Worm (Caenorhabditis elegans) whole organism, late embryonic: ENCODE measurements around the gene dars-1.

Source experiments
- C08G9.2 ChIP-seq: sonication (generic microtip); optimal IDR thresholded peaks from 2 replicates; lab custom pipeline; 2016; ENCODE audit warnings: mild to moderate bottlenecking, missing genetic modification characterization, moderate library complexity, missing compliant biosample characterization
- F13H6.1 ChIP-seq: sonication (generic microtip); optimal IDR thresholded peaks from 2 replicates; lab custom pipeline; 2016; ENCODE audit warnings: missing genetic modification characterization, missing compliant biosample characterization
- K02D7.2 ChIP-seq: sonication (generic microtip); optimal IDR thresholded peaks from 2 replicates; lab custom pipeline; 2017; ENCODE audit warnings: mild to moderate bottlenecking, missing genetic modification characterization, missing compliant biosample characterization
- T23F11.4 ChIP-seq: fragments of 200-800 bp; sonication (Bioruptor generic); optimal IDR thresholded peaks from 2 replicates; lab custom pipeline; 2018; ENCODE audit warnings: mild to moderate bottlenecking, missing genetic modification characterization, missing compliant biosample characterization
- ahr-1 ChIP-seq: sonication (generic microtip); optimal IDR thresholded peaks from 2 replicates; lab custom pipeline; 2016; ENCODE audit warnings: missing genetic modification characterization, missing compliant biosample characterization
- ceh-14 ChIP-seq: sonication (generic microtip); optimal IDR thresholded peaks from 2 replicates; lab custom pipeline; 2016; ENCODE audit warnings: missing genotype, missing genetic modification characterization, missing compliant biosample characterization
- ceh-18 ChIP-seq: sonication (generic microtip); optimal IDR thresholded peaks from 2 replicates; lab custom pipeline; 2016; ENCODE audit warnings: missing genetic modification characterization, missing compliant biosample characterization
- ceh-19 ChIP-seq: fragments of 200-800 bp; sonication (Bioruptor generic); optimal IDR thresholded peaks from 2 replicates; lab custom pipeline; 2018; ENCODE audit warnings: mild to moderate bottlenecking, missing genetic modification characterization, missing compliant biosample characterization
- ceh-2 ChIP-seq: sonication (generic microtip); optimal IDR thresholded peaks from 2 replicates; lab custom pipeline; 2016; ENCODE audit warnings: missing genotype, missing genetic modification characterization, missing compliant biosample characterization
- ceh-24 ChIP-seq: sonication (generic microtip); optimal IDR thresholded peaks from 2 replicates; lab custom pipeline; 2016; ENCODE audit warnings: mild to moderate bottlenecking, missing genetic modification characterization, missing compliant biosample characterization
- ceh-34 ChIP-seq: sonication (generic microtip); optimal IDR thresholded peaks from 2 replicates; lab custom pipeline; 2016; ENCODE audit warnings: mild to moderate bottlenecking, missing genetic modification characterization, missing compliant biosample characterization
- ceh-6 ChIP-seq: fragments of 200-800 bp; sonication (Bioruptor generic); optimal IDR thresholded peaks from 2 replicates; lab custom pipeline; 2018; ENCODE audit warnings: mild to moderate bottlenecking, missing genetic modification characterization, missing compliant biosample characterization
- dmd-4 ChIP-seq: sonication (generic microtip); optimal IDR thresholded peaks from 2 replicates; lab custom pipeline; 2016; ENCODE audit warnings: borderline replicate concordance, missing genetic modification characterization, missing compliant biosample characterization
- dve-1 ChIP-seq: sonication (generic microtip); optimal IDR thresholded peaks from 2 replicates; lab custom pipeline; 2017; ENCODE audit warnings: antibody characterized with exemption, mild to moderate bottlenecking, missing genetic modification characterization, missing compliant biosample characterization
- elt-2 ChIP-seq: sonication (generic microtip); optimal IDR thresholded peaks from 2 replicates; lab custom pipeline; 2016; ENCODE audit warnings: missing genetic modification reagents, missing genetic modification characterization, missing compliant biosample characterization
- fkh-10 ChIP-seq: fragments of 150-350 bp; optimal IDR thresholded peaks from 2 replicates; lab custom pipeline; 2014; ENCODE audit warnings: missing biosample characterization, missing genetic modification reagents, missing genetic modification characterization
- gmeb-2 ChIP-seq: sonication (generic microtip); optimal IDR thresholded peaks from 2 replicates; lab custom pipeline; 2016; ENCODE audit warnings: missing genetic modification characterization, inconsistent platforms, missing compliant biosample characterization
- lim-6 ChIP-seq: sonication (generic microtip); optimal IDR thresholded peaks from 2 replicates; lab custom pipeline; 2016; ENCODE audit warnings: missing genetic modification characterization, missing compliant biosample characterization
- lin-11 ChIP-seq: fragments of 200-800 bp; sonication (Bioruptor generic); optimal IDR thresholded peaks from 2 replicates; lab custom pipeline; 2018; ENCODE audit warnings: mild to moderate bottlenecking, missing genetic modification characterization, missing compliant biosample characterization
- madf-2 ChIP-seq: sonication (generic microtip); optimal IDR thresholded peaks from 2 replicates; lab custom pipeline; 2017; ENCODE audit warnings: missing genetic modification characterization, missing compliant biosample characterization
- mec-3 ChIP-seq: sonication (generic microtip); optimal IDR thresholded peaks from 2 replicates; lab custom pipeline; 2016; ENCODE audit warnings: borderline replicate concordance, missing genetic modification characterization, missing compliant biosample characterization
- nfya-1 ChIP-seq: sonication (generic microtip); optimal IDR thresholded peaks from 2 replicates; lab custom pipeline; 2017; ENCODE audit warnings: missing genetic modification characterization, mild to moderate bottlenecking, missing compliant biosample characterization, antibody characterized with exemption, moderate library complexity
- nhr-232 ChIP-seq: sonication (generic microtip); optimal IDR thresholded peaks from 2 replicates; lab custom pipeline; 2016; ENCODE audit warnings: missing genetic modification characterization, missing compliant biosample characterization
- pat-9 ChIP-seq: fragments of 200-800 bp; sonication (Bioruptor generic); optimal IDR thresholded peaks from 2 replicates; lab custom pipeline; 2018; ENCODE audit warnings: mild to moderate bottlenecking, missing genetic modification characterization, moderate library complexity, missing compliant biosample characterization
- pax-1 ChIP-seq: fragments of 150-350 bp; optimal IDR thresholded peaks from 2 replicates; lab custom pipeline; 2014; ENCODE audit warnings: missing biosample characterization, missing genetic modification characterization
- pha-2 ChIP-seq: sonication (generic microtip); optimal IDR thresholded peaks from 2 replicates; lab custom pipeline; 2017; ENCODE audit warnings: mild to moderate bottlenecking, missing genetic modification characterization, missing compliant biosample characterization
- ref-2 ChIP-seq: sonication (generic microtip); optimal IDR thresholded peaks from 2 replicates; lab custom pipeline; 2016; ENCODE audit warnings: missing genetic modification characterization, missing compliant biosample characterization
- sox-2 ChIP-seq: fragments of 200-800 bp; sonication (Bioruptor generic); IDR thresholded peaks from 2 replicates; pipeline ENCODE4 v1.3.6; 2022; ENCODE audit warnings: missing genetic modification reagents, missing genetic modification characterization, missing compliant biosample characterization
- sox-4 ChIP-seq: sonication (generic microtip); optimal IDR thresholded peaks from 2 replicates; lab custom pipeline; 2017; ENCODE audit warnings: mild to moderate bottlenecking, missing genetic modification characterization, inconsistent platforms, missing compliant biosample characterization
- syd-9 ChIP-seq: sonication (generic microtip); optimal IDR thresholded peaks from 2 replicates; lab custom pipeline; 2016; ENCODE audit warnings: mild to moderate bottlenecking, missing genetic modification characterization, moderate library complexity, missing compliant biosample characterization
- tbx-7 ChIP-seq: sonication (generic microtip); optimal IDR thresholded peaks from 2 replicates; lab custom pipeline; 2016; ENCODE audit warnings: missing genotype, missing genetic modification characterization, missing compliant biosample characterization
- ttx-3 ChIP-seq: sonication (generic microtip); optimal IDR thresholded peaks from 2 replicates; lab custom pipeline; 2016; ENCODE audit warnings: missing genetic modification reagents, missing genetic modification characterization, missing compliant biosample characterization
- unc-3 ChIP-seq, 2 experiments: fragments of 200-800 bp in 1 of 2; sonication (Bioruptor generic) in 1 of 2; sonication (generic microtip) in 1 of 2; conservative IDR thresholded peaks in 1 of 2; optimal IDR thresholded peaks in 1 of 2; 2 replicates each; pipeline versions ENCODE4 v1.3.6 to Lab custom; 2016 to 2022; ENCODE audit warnings: missing compliant biosample characterization in 2 of 2, missing genetic modification characterization in 2 of 2, missing genetic modification reagents in 1 of 2
- unc-55 ChIP-seq: sonication (generic microtip); optimal IDR thresholded peaks from 2 replicates; lab custom pipeline; 2017; ENCODE audit warnings: missing biosample characterization, missing genetic modification reagents, missing genetic modification characterization
- unc-86 ChIP-seq: sonication (generic microtip); optimal IDR thresholded peaks from 2 replicates; lab custom pipeline; 2016; ENCODE audit warnings: missing genetic modification characterization, missing compliant biosample characterization
- ztf-16 ChIP-seq: sonication (generic microtip); optimal IDR thresholded peaks from 2 replicates; lab custom pipeline; 2017; ENCODE audit warnings: missing genetic modification characterization, missing compliant biosample characterization

dars-1 gene

DNA sequence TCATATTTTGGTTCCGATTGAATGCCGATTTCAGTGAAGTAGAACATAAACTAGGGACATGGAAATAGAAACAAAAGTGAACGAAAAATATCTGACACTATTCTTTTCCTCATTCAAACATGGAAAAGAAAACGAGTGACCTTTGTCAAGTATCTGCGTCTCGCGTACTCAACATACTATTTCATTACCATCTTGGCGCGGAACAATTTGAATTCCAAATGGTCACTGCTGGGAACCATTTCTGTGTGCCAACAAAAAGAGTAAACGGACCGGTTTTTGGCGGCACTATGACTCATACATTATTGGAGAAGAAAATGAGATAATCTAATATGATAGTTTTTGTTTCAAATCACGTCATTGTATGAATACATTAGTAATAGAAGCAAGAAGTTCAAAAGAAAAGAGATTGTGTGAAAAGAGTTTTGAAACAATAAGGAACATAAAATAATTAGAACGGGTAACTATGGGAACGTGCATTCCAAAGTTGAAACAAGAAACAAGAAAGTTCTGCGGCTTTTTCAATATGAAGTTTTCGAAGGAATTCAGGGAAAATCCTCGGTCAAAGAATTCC lies 8.5 kb downstream of the dars-1 start:
- no peak for TF ChIP-seq dmd-4 (tag; lab: Kevin White, UChicago)
- TF ChIP-seq pax-1 (tag; lab: Kevin White, UChicago), result no peak
- no peak for TF ChIP-seq pha-2 (tag; lab: Kevin White, UChicago)
- TF ChIP-seq ceh-19 (GFP tag; lab: Kevin White, UChicago), result no peak
- no peak for TF ChIP-seq ceh-6 (GFP tag; lab: Kevin White, UChicago)
- TF ChIP-seq K02D7.2 (tag; lab: Kevin White, UChicago), result no peak
- no peak for TF ChIP-seq ceh-14
- TF ChIP-seq unc-55 (GFP tag; lab: Kevin White, UChicago), result no peak
- TF ChIP-seq F13H6.1 (tag; lab: Kevin White, UChicago), result no peak
- TF ChIP-seq unc-3 (GFP tag; conservative IDR thresholded peaks at IDR 0.05; lab: Robert Waterston, UW), result no peak
- no peak for TF ChIP-seq unc-3 (tag; optimal IDR thresholded peaks at IDR 0.05; lab: Kevin White, UChicago)
- no peak for TF ChIP-seq madf-2
- no peak for TF ChIP-seq dve-1
- TF ChIP-seq ref-2 (tag; lab: Kevin White, UChicago), result no peak
- TF ChIP-seq ceh-18, result no peak
- TF ChIP-seq sox-4 (tag; lab: Kevin White, UChicago), result no peak
- no peak for TF ChIP-seq ztf-16 (tag; lab: Kevin White, UChicago)
- no peak for TF ChIP-seq ttx-3
- TF ChIP-seq lim-6 (tag; lab: Kevin White, UChicago), result no peak
- TF ChIP-seq ahr-1 (tag; lab: Kevin White, UChicago), result no peak
- TF ChIP-seq, all 69 proteins: peak for 0

DNA sequence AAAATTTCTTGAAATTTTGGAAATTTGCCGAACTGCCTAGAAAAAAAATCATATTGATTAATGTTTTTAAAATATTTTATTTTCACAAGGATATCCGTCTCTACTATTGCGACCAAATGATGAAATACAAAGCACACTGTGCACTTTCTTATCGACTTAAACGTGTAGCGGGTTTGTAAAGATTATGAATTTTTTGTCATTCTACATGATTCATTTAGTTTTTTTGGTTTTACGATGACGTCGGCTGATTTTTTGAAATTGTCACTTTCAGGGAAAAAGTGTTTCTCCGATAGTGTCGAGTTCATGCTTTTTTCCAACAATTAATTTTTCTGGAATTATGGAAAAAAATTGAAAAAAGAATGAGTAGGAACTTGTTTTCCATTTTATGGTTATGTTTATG lies 14.5 kb downstream of the dars-1 start:
- TF ChIP-seq ceh-6 (GFP tag; lab: Kevin White, UChicago) (no peak), lin-11 (no peak), fkh-10 (no peak), tbx-7 (tag; lab: Kevin White, UChicago) (no peak), ceh-2 (tag; lab: Kevin White, UChicago) (no peak), sox-2 (GFP tag; lab: Robert Waterston, UW) (no peak), T23F11.4 (GFP tag; lab: Kevin White, UChicago) (no peak), gmeb-2 (tag; lab: Kevin White, UChicago) (no peak), ceh-24 (tag; lab: Kevin White, UChicago) (no peak), ahr-1 (tag; lab: Kevin White, UChicago) (no peak), ceh-34 (tag; lab: Kevin White, UChicago) (no peak)

ce11 chrIII:9474501-9474900 lies 16.5 kb downstream of the dars-1 start:
- TF ChIP-seq elt-2 (peak; percentile 1), syd-9 (tag; lab: Kevin White, UChicago) (no peak)

DNA sequence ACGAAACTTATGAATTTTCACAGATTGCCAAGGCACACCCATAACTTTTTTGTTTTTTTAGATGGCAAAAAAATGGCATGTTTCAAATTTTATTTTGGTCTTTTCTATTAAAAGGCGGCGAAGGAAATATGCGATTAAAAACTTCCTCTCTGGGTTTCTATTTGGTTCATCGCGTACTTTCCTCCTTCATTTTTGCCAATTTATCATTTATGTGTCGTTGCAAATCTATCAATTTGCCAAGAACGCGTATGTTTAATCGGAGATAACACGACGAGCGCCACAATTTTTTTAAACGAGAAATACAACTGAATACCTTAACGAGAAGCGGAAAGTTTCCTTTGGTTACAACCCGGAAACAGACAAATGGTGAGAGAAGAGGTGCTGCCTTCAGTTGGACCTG lies 18.6 kb downstream of the dars-1 start:
- no peak for TF ChIP-seq C08G9.2
- TF ChIP-seq ceh-24 (tag; lab: Kevin White, UChicago), result no peak
- TF ChIP-seq unc-86, result no peak
- no peak for TF ChIP-seq dve-1
- TF ChIP-seq nfya-1 (tag; lab: Kevin White, UChicago), result no peak
- TF ChIP-seq mec-3 (tag; lab: Kevin White, UChicago), result no peak
- no peak for TF ChIP-seq pat-9 (tag; lab: Kevin White, UChicago)
- no peak for TF ChIP-seq T23F11.4 (GFP tag; lab: Kevin White, UChicago)
- TF ChIP-seq lin-11, result no peak
- no peak for TF ChIP-seq nhr-232
